Fruit fly (Drosophila melanogaster) S2 (cell line): ENCODE measurements around the gene COX6AL2.

Experiments
- CG8478 ChIP-seq: fragments of >200 bp; optimal IDR thresholded peaks from 2 replicates; lab custom pipeline; 2018
- CTCF ChIP-seq, 2 experiments: fragments of >200 bp; optimal IDR thresholded peaks; 2 replicates each; lab custom pipeline; 2018

dm6 chr3L:18897459-18898085 lies 16.4 kb downstream of the COX6AL2 start:
- TF ChIP-seq CG8478 (no peak), CTCF (optimal IDR thresholded peaks at IDR 0.05; lab: Kevin White, UChicago) (no peak)
